Worm (Caenorhabditis elegans) whole organism, early embryonic: ENCODE data around the gene C32B5.18.

Experiments used
- F13C5.2 ChIP-seq: sonication (generic microtip); optimal IDR thresholded peaks from 2 replicates; lab custom pipeline; 2017; ENCODE audit warnings: mild to moderate bottlenecking, missing genetic modification characterization, inconsistent platforms, missing compliant biosample characterization
- ama-1 ChIP-seq: fragments of 150-350 bp; optimal IDR thresholded peaks from 2 replicates; lab custom pipeline; 2014
- flt-1 ChIP-seq: fragments of 200-800 bp; sonication (Bioruptor generic); IDR thresholded peaks from 2 replicates; pipeline ENCODE4 v1.3.6; 2022; ENCODE audit warnings: missing genetic modification characterization, missing compliant biosample characterization
- hmbx-1 ChIP-seq: sonication (generic microtip); optimal IDR thresholded peaks from 2 replicates; lab custom pipeline; 2016; ENCODE audit warnings: mild to moderate bottlenecking, missing genetic modification characterization, missing compliant biosample characterization
- pes-1 ChIP-seq: fragments of 200-800 bp; sonication (Bioruptor generic); IDR thresholded peaks from 2 replicates; pipeline ENCODE4 v1.3.6; 2022; ENCODE audit warnings: missing genetic modification reagents, missing genetic modification characterization, missing compliant biosample characterization
- scrt-1 ChIP-seq: fragments of 200-800 bp; sonication (Bioruptor generic); IDR thresholded peaks from 2 replicates; pipeline ENCODE4 v1.3.6; 2022; ENCODE audit warnings: missing genetic modification characterization, missing compliant biosample characterization
- tra-4 ChIP-seq: sonication (generic microtip); optimal IDR thresholded peaks from 2 replicates; lab custom pipeline; 2017; ENCODE audit warnings: missing genetic modification characterization, missing compliant biosample characterization

DNA sequence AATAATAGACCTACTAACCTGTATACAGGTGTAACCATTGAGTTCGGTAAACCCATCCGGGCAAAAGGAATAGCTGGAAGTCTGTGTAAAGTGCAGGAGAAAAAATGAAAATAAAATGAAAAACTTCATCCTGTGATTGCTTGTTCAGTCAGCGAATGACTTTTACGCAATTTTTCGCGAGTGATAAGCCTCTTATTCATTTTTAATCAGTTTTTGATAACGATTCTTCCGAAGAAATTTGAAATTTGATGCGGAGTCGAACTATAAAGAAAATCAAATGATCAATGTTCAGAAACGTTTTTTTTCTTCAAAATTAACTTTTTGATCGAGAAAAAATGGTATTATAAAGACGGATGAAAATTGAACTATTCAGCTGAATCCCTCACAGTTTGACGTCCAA lies 37.5 kb upstream of the C32B5.18 start:
- TF ChIP-seq ama-1 (lab: Kevin White, UChicago): no peak
- no peak for TF ChIP-seq scrt-1
- TF ChIP-seq hmbx-1: no peak
- no peak for TF ChIP-seq F13C5.2 (tag; lab: Kevin White, UChicago)
- no peak for TF ChIP-seq flt-1 (GFP tag; lab: Robert Waterston, UW)
- TF ChIP-seq tra-4 (tag; lab: Kevin White, UChicago): no peak
- TF ChIP-seq pes-1 (GFP tag; lab: Robert Waterston, UW): no peak
